Worm (Caenorhabditis elegans) whole organism, mixed stage, embryonic: Measurements from ENCODE around the gene sqt-1.

Experiments used
- M03D4.4 ChIP-seq: sonication (generic microtip); optimal IDR thresholded peaks from 2 replicates; lab custom pipeline; 2017; ENCODE audit warnings: mild to moderate bottlenecking, missing genetic modification characterization, missing compliant biosample characterization
- blmp-1 ChIP-seq: fragments of 150-350 bp; optimal IDR thresholded peaks from 2 replicates; lab custom pipeline; 2014; ENCODE audit warnings: missing biosample characterization, missing genetic modification characterization
- ceh-83 ChIP-seq: fragments of 200-800 bp; sonication (Bioruptor generic); optimal IDR thresholded peaks from 2 replicates; lab custom pipeline; 2018; ENCODE audit warnings: mild to moderate bottlenecking, missing genetic modification characterization, missing compliant biosample characterization
- cnd-1 ChIP-seq: fragments of 200-800 bp; sonication (Bioruptor generic); optimal IDR thresholded peaks from 2 replicates; lab custom pipeline; 2018; ENCODE audit warnings: mild to moderate bottlenecking, missing genetic modification characterization, missing compliant biosample characterization
- drap-1 ChIP-seq: fragments of 200-800 bp; sonication (Bioruptor generic); optimal IDR thresholded peaks from 3 replicates; lab custom pipeline; 2018; ENCODE audit warnings: mild to moderate bottlenecking, missing genetic modification characterization, missing compliant biosample characterization
- flh-1 ChIP-seq: fragments of 200-800 bp; sonication (Bioruptor generic); optimal IDR thresholded peaks from 2 replicates; lab custom pipeline; 2018; ENCODE audit warnings: mild to moderate bottlenecking, missing genetic modification characterization, moderate library complexity, missing compliant biosample characterization
- ham-2 ChIP-seq: fragments of 200-800 bp; sonication (Bioruptor generic); optimal IDR thresholded peaks from 2 replicates; lab custom pipeline; 2018; ENCODE audit warnings: mild to moderate bottlenecking, missing genetic modification characterization, missing compliant biosample characterization
- hlh-1 ChIP-seq: fragments of 150-350 bp; optimal IDR thresholded peaks from 2 replicates; lab custom pipeline; 2014; ENCODE audit warnings: missing biosample characterization, missing genetic modification reagents, missing genetic modification characterization
- lin-13 ChIP-seq: fragments of 150-350 bp; optimal IDR thresholded peaks from 2 replicates; lab custom pipeline; 2014; ENCODE audit warnings: missing biosample characterization, missing genetic modification characterization
- lsy-2 ChIP-seq: fragments of 150-350 bp; optimal IDR thresholded peaks from 2 replicates; lab custom pipeline; 2014; ENCODE audit warnings: missing biosample characterization, missing genetic modification characterization
- mab-5 ChIP-seq: fragments of 150-350 bp; optimal IDR thresholded peaks from 2 replicates; lab custom pipeline; 2014; ENCODE audit warnings: missing biosample characterization, missing genetic modification characterization
- mep-1 ChIP-seq: fragments of 150-350 bp; optimal IDR thresholded peaks from 2 replicates; lab custom pipeline; 2017; ENCODE audit warnings: missing biosample characterization, missing genetic modification reagents, missing genetic modification characterization, inconsistent platforms
- nhr-2 ChIP-seq: fragments of 150-350 bp; optimal IDR thresholded peaks from 2 replicates; lab custom pipeline; 2014; ENCODE audit warnings: missing biosample characterization, missing genetic modification characterization
- nhr-237 ChIP-seq: fragments of 150-350 bp; optimal IDR thresholded peaks from 2 replicates; lab custom pipeline; 2014; ENCODE audit warnings: missing biosample characterization, missing genetic modification characterization
- nhr-28 ChIP-seq: fragments of 150-350 bp; optimal IDR thresholded peaks from 2 replicates; lab custom pipeline; 2014; ENCODE audit warnings: missing biosample characterization, missing genetic modification characterization
- pha-4 ChIP-seq: fragments of 150-350 bp; optimal IDR thresholded peaks from 2 replicates; lab custom pipeline; 2018; ENCODE audit warnings: missing biosample characterization, missing genetic modification reagents, missing genetic modification characterization
- sem-2 ChIP-seq: fragments of 200-800 bp; sonication (Bioruptor generic); optimal IDR thresholded peaks from 2 replicates; lab custom pipeline; 2018; ENCODE audit warnings: mild to moderate bottlenecking, missing genetic modification characterization, missing compliant biosample characterization
- snpc-4 ChIP-seq: fragments of 150-350 bp; optimal IDR thresholded peaks from 2 replicates; lab custom pipeline; 2014; ENCODE audit warnings: missing biosample characterization, missing genetic modification characterization
- sptf-1 ChIP-seq: sonication (generic microtip); optimal IDR thresholded peaks from 2 replicates; lab custom pipeline; 2017; ENCODE audit warnings: mild to moderate bottlenecking, missing genetic modification characterization, moderate library complexity, missing compliant biosample characterization
- unc-120 ChIP-seq: sonication (generic microtip); optimal IDR thresholded peaks from 2 replicates; lab custom pipeline; 2017; ENCODE audit warnings: missing genetic modification characterization, missing compliant biosample characterization; ENCODE audit not compliant: poor library complexity, severe bottlenecking
- unc-62 ChIP-seq: fragments of 150-350 bp; optimal IDR thresholded peaks from 2 replicates; lab custom pipeline; 2014; ENCODE audit warnings: missing biosample characterization, missing genetic modification reagents, missing genetic modification characterization
- zip-8 ChIP-seq: fragments of 150-350 bp; optimal IDR thresholded peaks from 2 replicates; lab custom pipeline; 2014; ENCODE audit warnings: missing biosample characterization, missing genetic modification characterization
- ztf-11 ChIP-seq: fragments of 150-350 bp; optimal IDR thresholded peaks from 2 replicates; lab custom pipeline; 2014; ENCODE audit warnings: missing biosample characterization, missing genetic modification characterization

Gene sqt-1

DNA sequence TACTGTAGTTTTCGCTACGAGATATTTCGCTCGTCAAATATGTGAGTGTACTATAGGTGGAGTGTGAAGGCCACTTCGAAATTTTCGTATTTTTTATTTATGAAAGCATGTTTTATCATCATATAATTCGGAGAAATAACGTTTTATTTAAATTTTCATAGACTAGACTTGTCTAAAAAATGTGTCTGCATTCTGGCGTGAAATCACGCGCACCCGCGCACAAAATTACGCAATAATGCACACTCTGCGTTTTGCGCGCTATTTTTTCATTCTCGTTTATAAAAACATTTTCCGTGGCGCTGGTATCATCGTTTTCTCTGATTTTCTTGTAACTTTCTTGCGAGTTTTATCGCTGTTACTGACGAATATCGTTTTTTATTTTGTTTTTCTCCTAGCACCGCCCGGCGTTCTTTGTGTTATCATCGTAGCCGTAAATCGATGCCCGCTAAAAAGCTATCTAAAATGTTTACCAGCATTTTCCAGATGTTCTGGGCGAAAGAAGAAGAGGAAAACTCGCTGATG, 40.4 kb downstream of the sqt-1 start, which contains the start of gene saps-1:
TSS of gene saps-1 (plus strand) at position 472 of the 522 bp plus-strand sequence.
- TF ChIP-seq nhr-237 (tag; lab: Kevin White, UChicago) = peak; percentile 21
- peak; percentile 80 for TF ChIP-seq zip-8 (tag; lab: Kevin White, UChicago)
- TF ChIP-seq pha-4 = no peak

DNA sequence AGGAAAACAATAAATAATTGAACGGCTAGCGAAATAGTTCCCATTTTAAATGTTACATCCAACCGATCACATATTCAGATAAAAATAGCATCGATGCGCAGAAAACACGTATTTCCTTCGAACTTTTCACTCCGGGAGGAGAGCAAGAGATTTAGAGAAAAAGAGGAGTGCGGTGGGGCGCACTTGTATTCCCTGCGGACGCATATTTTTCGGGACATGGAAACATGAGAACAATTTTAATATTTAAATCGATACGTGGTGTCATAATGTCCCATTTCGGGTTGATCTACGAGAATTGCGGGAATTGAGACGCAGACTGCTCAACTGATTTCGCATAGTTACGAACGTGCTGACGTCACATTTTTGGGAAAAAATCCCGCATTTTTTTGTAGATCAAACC, 44.2 kb downstream of the sqt-1 start, which contains the start of gene C47G2.4:
TSS of gene C47G2.4 (minus strand) at position 174 of the 400 bp plus-strand sequence.
- TF ChIP-seq pha-4 (peak; percentile 19), ham-2 (no peak), sptf-1 (tag; lab: Kevin White, UChicago) (peak; percentile 19), hlh-1 (tag; lab: Kevin White, UChicago) (peak; percentile 32), lin-13 (tag; lab: Kevin White, UChicago) (peak; percentile 31), sem-2 (GFP tag; lab: Kevin White, UChicago) (no peak), drap-1 (peak; percentile 8), unc-120 (peak; percentile 0), lsy-2 (tag; lab: Kevin White, UChicago) (peak; percentile 68), blmp-1 (tag; lab: Kevin White, UChicago) (no peak), zip-8 (tag; lab: Kevin White, UChicago) (no peak), nhr-237 (tag; lab: Kevin White, UChicago) (peak; percentile 54), unc-62 (GFP tag; lab: Kevin White, UChicago) (no peak), mep-1 (peak; percentile 80)

DNA sequence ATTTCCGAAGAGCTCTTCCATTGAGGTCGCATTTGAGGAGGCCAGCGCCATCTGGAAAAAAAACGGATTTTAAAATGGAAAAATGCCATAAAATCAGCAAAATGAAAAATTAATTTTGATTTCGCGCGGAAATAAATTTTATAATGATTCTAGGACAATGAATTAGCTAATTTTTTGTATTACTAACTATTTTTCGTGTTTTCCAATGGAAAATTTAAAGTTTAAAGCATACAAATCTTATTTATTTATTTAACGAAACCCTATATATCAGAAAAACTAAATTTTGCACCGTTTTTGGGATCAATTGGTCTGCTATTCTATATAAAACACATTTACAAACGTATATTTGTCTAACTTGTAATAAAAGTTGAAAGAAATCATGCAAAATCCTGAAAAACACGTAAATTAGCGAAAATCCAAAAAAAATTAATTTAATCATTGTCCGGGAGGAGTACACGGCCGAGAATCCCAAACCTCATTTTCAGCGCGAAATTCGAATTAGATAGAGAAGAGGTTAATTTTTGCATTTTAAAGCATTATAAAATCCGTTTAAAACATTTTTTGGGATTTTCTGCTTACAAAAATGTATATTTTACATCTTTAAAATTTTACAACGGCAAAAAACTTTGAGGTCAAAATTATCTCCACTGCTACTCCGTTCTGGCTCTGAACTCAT, 47.4 kb downstream of the sqt-1 start, which contains the start of gene C47G2.3:
TSS of gene C47G2.3 (minus strand) at position 51 of the 676 bp plus-strand sequence.
- no peak for TF ChIP-seq sptf-1 (tag; lab: Kevin White, UChicago)

DNA sequence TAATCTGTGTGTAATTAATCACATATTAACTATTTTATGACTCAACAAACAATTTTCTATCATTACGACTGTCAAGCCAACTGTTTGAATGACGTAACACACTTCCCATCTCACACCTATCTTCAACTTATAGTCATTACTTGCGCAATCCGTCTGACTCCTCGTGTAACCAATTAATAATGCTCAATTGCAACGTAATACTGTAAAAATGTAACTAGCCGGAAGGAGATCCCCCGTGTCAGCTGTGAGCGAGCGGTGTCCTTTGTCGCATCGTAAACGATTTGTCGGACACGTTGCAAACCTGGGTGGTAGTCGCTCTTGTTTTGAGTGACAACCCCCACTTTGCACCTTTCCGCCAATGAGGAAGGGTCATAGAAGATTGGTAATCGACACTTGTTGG, 49.5 kb downstream of the sqt-1 start:
- TF ChIP-seq zip-8 (tag; lab: Kevin White, UChicago) = peak; percentile 99
- peak; percentile 52 for TF ChIP-seq hlh-1 (tag; lab: Kevin White, UChicago)
- no peak for TF ChIP-seq nhr-28 (tag; lab: Kevin White, UChicago)
- TF ChIP-seq mab-5 (tag; lab: Kevin White, UChicago) = no peak
- no peak for TF ChIP-seq ceh-83 (GFP tag; lab: Kevin White, UChicago)
- TF ChIP-seq pha-4 = no peak
- TF ChIP-seq M03D4.4 (tag; lab: Kevin White, UChicago) = no peak
- peak; percentile 64 for TF ChIP-seq unc-62 (GFP tag; lab: Kevin White, UChicago)
- TF ChIP-seq ztf-11 (tag; lab: Kevin White, UChicago) = no peak
- peak; percentile 27 for TF ChIP-seq cnd-1 (tag; lab: Kevin White, UChicago)
- no peak for TF ChIP-seq snpc-4
- TF ChIP-seq flh-1 (GFP tag; lab: Kevin White, UChicago) = no peak
- peak; percentile 92 for TF ChIP-seq nhr-2
